Worm (Caenorhabditis elegans) whole organism, late embryonic: ENCODE data around the gene idpa-1.

Source experiments
- ama-1 ChIP-seq: fragments of 150-350 bp; optimal IDR thresholded peaks from 2 replicates; lab custom pipeline; 2014
- dve-1 ChIP-seq: sonication (generic microtip); optimal IDR thresholded peaks from 2 replicates; lab custom pipeline; 2017; ENCODE audit warnings: antibody characterized with exemption, mild to moderate bottlenecking, missing genetic modification characterization, missing compliant biosample characterization
- hlh-30 ChIP-seq: sonication (generic microtip); optimal IDR thresholded peaks from 2 replicates; lab custom pipeline; 2017; ENCODE audit warnings: antibody characterized with exemption, missing genetic modification characterization, missing compliant biosample characterization; ENCODE audit not compliant: insufficient read depth
- hlh-6 ChIP-seq: sonication (generic microtip); optimal IDR thresholded peaks from 2 replicates; lab custom pipeline; 2016; ENCODE audit warnings: missing genotype, missing genetic modification characterization, missing compliant biosample characterization
- madf-2 ChIP-seq: sonication (generic microtip); optimal IDR thresholded peaks from 2 replicates; lab custom pipeline; 2017; ENCODE audit warnings: missing genetic modification characterization, missing compliant biosample characterization
- nfya-1 ChIP-seq: sonication (generic microtip); optimal IDR thresholded peaks from 2 replicates; lab custom pipeline; 2017; ENCODE audit warnings: missing genetic modification characterization, mild to moderate bottlenecking, missing compliant biosample characterization, antibody characterized with exemption, moderate library complexity
- nhr-11 ChIP-seq: fragments of 150-350 bp; optimal IDR thresholded peaks from 2 replicates; lab custom pipeline; 2014; ENCODE audit warnings: missing biosample characterization, missing genetic modification characterization
- npax-4 ChIP-seq: sonication (generic microtip); optimal IDR thresholded peaks from 2 replicates; lab custom pipeline; 2016; ENCODE audit warnings: missing genetic modification characterization, missing compliant biosample characterization
- odd-2 ChIP-seq: sonication (generic microtip); optimal IDR thresholded peaks from 2 replicates; lab custom pipeline; 2017; ENCODE audit warnings: antibody characterized with exemption, mild to moderate bottlenecking, missing genetic modification characterization, missing compliant biosample characterization
- pha-4 ChIP-seq: fragments of 150-350 bp; optimal IDR thresholded peaks from 2 replicates; lab custom pipeline; 2018; ENCODE audit warnings: missing biosample characterization, missing genetic modification reagents, missing genetic modification characterization
- tbx-2 ChIP-seq: sonication (generic microtip); optimal IDR thresholded peaks from 2 replicates; lab custom pipeline; 2016; ENCODE audit warnings: missing genetic modification characterization, missing compliant biosample characterization

DNA sequence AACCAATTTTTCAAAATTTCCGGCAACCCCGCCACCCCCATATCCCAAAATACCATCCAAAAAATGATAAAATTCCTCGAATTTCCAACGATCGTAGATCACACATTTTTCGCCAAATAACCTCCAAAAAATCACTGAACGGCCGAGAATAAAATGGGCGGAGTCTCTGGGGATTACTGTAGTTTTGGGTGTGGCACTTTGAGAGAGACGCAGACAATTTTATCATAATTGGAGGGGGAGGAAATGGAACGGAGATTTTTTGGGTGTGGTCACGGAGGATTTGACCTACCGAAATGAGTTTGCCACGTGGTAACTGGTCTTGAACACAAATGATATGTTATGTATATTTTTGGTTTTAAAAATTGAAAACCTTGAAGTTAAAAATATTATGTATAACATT, 32.6 kb downstream of the idpa-1 start:
- no peak for TF ChIP-seq nhr-11
- no peak for TF ChIP-seq madf-2 (tag; lab: Kevin White, UChicago)
- TF ChIP-seq dve-1 (tag; lab: Kevin White, UChicago): no peak
- no peak for TF ChIP-seq hlh-30 (tag; lab: Kevin White, UChicago)
- no peak for TF ChIP-seq tbx-2
- TF ChIP-seq hlh-6 (tag; lab: Kevin White, UChicago): no peak
- no peak for TF ChIP-seq pha-4 (tag; lab: Kevin White, UChicago)
- no peak for TF ChIP-seq odd-2
- no peak for TF ChIP-seq nfya-1 (tag; lab: Kevin White, UChicago)
- TF ChIP-seq npax-4 (tag; lab: Kevin White, UChicago): no peak
- TF ChIP-seq ama-1: no peak
